Fruit fly (Drosophila melanogaster): Measurements from ENCODE around the gene ACXE.

- no peak for TF ChIP-seq gce (GFP tag; IDR thresholded peaks at IDR 0.05)
- TF ChIP-seq Sox102F (GFP tag; optimal IDR thresholded peaks at IDR 0.05), result no peak
- TF ChIP-seq CG31388 (GFP tag; optimal IDR thresholded peaks at IDR 0.05), result no peak
- TF ChIP-seq CG1602 (GFP tag; optimal IDR thresholded peaks at IDR 0.05), result no peak
- TF ChIP-seq CHES-1-like (GFP tag; optimal IDR thresholded peaks at IDR 0.05), result no peak
- no peak for TF ChIP-seq tgo (GFP tag; IDR thresholded peaks at IDR 0.05)
- no peak for TF ChIP-seq MBD-R2 (GFP tag; IDR thresholded peaks at IDR 0.05)
- no peak for TF ChIP-seq Atf-2 (GFP tag; optimal IDR thresholded peaks at IDR 0.05)
- no peak for TF ChIP-seq Awh (GFP tag; IDR thresholded peaks at IDR 0.05)
- TF ChIP-seq CG3995 (GFP tag; optimal IDR thresholded peaks at IDR 0.05), result no peak
- no peak for TF ChIP-seq wor (GFP tag; IDR thresholded peaks at IDR 0.05)
- no peak for TF ChIP-seq nerfin-1 (tag; optimal IDR thresholded peaks at IDR 0.05)
- no peak for TF ChIP-seq B-H1 (GFP tag; IDR thresholded peaks at IDR 0.05)
- TF ChIP-seq Dll (GFP tag; IDR thresholded peaks at IDR 0.05; ENCODE audit: partially characterized antibody), result no peak
These were observed 45.0 kb upstream of the ACXE start for dm6 chr2L:12880429-12880828.

All from whole organism, embryonic.